Worm (Caenorhabditis elegans) whole organism, L1 larva: Measurements from ENCODE around the gene str-12.

Source experiments
- alr-1 ChIP-seq: fragments of 200-800 bp; sonication (Bioruptor generic); optimal IDR thresholded peaks from 2 replicates; lab custom pipeline; 2018; ENCODE audit warnings: borderline replicate concordance, mild to moderate bottlenecking, missing genetic modification characterization, missing compliant biosample characterization
- aly-2 ChIP-seq: fragments of 150-350 bp; optimal IDR thresholded peaks from 2 replicates; lab custom pipeline; 2014; ENCODE audit warnings: missing biosample characterization, missing genetic modification characterization
- ceh-82 ChIP-seq, 3 experiments: fragments of 150-350 bp in 1 of 3; sonication (generic microtip) in 2 of 3; optimal IDR thresholded peaks; 2 replicates each; lab custom pipeline; 2014 to 2017; ENCODE audit warnings: missing biosample characterization in 3 of 3, missing genetic modification characterization in 3 of 3
- fkh-10 ChIP-seq: sonication (generic microtip); optimal IDR thresholded peaks from 2 replicates; lab custom pipeline; 2017; ENCODE audit warnings: missing biosample characterization, missing genetic modification reagents, missing genetic modification characterization
- nhr-237 ChIP-seq: fragments of 150-350 bp; optimal IDR thresholded peaks from 2 replicates; lab custom pipeline; 2014; ENCODE audit warnings: missing biosample characterization, missing genetic modification characterization
- sox-4 ChIP-seq: sonication (generic microtip); optimal IDR thresholded peaks from 2 replicates; lab custom pipeline; 2016; ENCODE audit warnings: missing genetic modification characterization, missing compliant biosample characterization

ce11 chrV:15594573-15594972 is 16.1 kb upstream of the str-12 start, which contains the start of gene fbxa-139:
- no peak for TF ChIP-seq sox-4 (tag; lab: Kevin White, UChicago)
- TF ChIP-seq ceh-82 (tag; optimal IDR thresholded peaks at IDR 0.05; lab: Kevin White, UChicago), result no peak
- TF ChIP-seq nhr-237 (tag; lab: Kevin White, UChicago), result no peak
- TF ChIP-seq alr-1, result no peak
- no peak for TF ChIP-seq fkh-10 (GFP tag; lab: Kevin White, UChicago)
- no peak for TF ChIP-seq aly-2
